Fruit fly (Drosophila melanogaster): Measurements from ENCODE around the gene BBS8.
A peak's percentile ranks its signal among the peaks of the same experiment; 100 is the strongest.

BBS8 gene

DNA sequence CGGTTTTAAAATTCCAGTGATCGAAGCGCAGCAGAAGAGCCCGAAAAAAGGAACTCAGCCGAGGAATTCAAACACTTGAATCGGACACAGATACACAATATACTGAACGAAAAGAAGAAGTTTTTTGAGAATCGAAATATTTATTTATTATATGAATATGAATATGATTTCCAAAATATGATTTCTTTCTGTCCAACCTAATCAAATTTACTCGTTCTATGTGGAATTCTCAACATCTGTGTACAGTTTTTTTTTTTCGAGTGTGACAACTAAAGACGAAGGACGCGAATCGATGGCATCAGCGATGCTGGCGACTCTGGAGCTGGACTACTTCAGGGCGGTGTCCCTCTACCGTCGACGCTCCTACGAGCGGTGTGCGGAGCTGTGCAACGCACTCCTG lies 487 bp downstream of the BBS8 start:
- no peak for TF ChIP-seq noc (tag; optimal IDR thresholded peaks at IDR 0.05)

DNA sequence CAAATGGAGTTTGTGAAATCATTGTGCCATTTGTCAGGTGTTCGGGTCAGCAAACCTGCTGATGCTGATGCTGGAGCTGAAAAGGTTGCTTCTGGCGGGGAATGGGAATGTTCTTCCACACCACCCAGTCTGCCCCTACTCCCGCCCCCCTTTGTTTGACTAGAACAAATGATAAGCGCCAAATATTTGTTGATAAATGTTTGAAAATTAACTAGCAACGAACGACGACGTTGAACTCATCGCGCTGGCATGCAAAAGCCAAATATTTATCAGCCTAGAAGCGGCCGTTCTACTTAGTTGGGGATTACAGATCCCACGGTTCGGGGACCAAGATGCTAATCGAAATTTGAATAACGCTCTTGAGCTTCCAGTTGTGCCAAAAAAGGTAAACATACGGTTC lies 2.8 kb downstream of the BBS8 start:
- TF ChIP-seq noc (tag; optimal IDR thresholded peaks at IDR 0.05): no peak

DNA sequence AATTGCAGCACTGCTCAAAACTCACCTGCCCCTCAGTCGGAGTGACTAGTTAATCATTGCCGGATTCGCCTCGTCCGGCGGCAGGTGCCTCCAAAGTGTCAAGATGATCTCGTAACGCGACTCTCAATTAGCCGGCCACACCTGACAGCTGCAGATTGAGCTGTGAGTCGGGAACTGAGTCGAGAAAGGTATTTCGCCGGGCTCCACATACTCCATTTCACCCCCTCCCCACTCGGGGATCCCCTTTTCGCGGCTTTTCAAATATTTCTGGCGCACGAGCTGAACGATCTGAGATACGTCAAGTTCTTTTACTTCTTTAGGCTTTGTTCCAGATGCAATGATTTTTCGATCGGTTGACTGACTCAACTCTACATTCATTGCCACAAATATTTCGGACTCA lies 3.8 kb downstream of the BBS8 start:
- no peak for TF ChIP-seq noc (tag; optimal IDR thresholded peaks at IDR 0.05)

DNA sequence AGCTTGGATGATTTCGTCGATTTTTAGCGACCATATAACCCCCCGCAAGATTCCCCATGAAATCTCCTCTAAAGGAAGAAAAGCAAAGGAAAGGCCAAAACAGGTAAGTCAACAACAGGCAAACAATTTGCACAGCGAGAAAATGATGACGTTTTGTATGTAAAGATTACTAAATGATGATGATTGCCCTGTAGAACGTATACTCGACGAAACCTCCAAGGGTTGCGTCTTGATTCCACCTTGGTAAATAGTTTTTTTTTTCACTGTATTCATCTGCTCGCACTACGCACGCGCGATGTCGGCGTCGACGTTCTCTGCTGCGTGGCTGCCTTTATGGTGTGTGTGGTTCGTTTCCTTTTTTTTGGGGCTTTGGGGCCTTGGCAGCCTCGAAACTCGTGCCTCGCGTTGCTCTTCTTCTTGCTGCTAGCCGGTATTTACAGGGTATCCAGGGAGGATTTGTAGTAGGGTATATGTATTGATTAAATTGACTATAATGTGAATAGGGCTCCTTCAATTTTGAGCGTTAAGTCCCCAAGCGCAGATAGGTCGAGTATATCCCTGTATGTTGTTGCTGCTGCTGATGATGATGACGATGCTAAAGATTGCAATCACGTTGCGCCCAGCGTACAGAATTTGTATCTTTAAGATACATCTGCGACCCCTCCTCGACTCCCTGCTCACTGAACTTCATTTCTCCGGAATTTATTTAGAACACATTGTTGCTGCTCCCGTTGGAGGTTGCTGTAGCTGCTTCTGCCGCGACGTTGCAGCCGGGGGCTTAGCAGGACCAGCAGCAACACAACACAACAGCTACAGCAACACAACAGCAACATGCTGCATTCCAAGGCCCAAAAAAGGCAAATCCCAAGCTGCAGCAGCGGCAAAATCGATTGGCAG lies 4.9 kb downstream of the BBS8 start:
- TF ChIP-seq noc (tag; optimal IDR thresholded peaks at IDR 0.05): no peak

DNA sequence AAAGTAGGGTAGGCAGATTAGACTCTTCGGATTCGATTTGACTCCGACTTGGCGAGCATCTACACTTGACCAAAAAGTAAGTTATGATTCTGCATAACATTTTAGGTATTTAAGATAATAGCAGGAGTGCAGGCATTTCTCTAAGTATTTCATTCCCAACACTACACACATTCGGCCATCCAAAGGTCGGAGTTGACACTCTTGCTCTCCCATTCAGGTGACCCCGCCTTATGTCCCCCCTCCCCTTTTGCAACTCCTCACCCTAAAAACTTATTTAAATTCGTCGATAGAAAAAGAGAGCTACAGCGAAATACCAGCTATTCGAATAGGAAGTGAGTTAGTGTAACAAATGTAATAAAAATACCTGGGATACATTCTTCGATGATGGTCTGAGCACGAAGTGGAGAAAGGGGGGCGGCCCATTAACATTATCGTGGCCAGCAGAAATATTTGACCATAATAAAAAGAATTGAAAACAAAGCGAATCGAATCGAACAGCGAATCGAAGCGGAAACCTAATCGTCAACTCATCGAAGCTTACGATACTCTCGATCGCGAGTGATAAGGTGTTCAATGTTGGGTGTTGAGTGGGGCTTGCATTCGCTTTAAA lies 5.8 kb downstream of the BBS8 start:
- TF ChIP-seq noc (tag; optimal IDR thresholded peaks at IDR 0.05): no peak

DNA sequence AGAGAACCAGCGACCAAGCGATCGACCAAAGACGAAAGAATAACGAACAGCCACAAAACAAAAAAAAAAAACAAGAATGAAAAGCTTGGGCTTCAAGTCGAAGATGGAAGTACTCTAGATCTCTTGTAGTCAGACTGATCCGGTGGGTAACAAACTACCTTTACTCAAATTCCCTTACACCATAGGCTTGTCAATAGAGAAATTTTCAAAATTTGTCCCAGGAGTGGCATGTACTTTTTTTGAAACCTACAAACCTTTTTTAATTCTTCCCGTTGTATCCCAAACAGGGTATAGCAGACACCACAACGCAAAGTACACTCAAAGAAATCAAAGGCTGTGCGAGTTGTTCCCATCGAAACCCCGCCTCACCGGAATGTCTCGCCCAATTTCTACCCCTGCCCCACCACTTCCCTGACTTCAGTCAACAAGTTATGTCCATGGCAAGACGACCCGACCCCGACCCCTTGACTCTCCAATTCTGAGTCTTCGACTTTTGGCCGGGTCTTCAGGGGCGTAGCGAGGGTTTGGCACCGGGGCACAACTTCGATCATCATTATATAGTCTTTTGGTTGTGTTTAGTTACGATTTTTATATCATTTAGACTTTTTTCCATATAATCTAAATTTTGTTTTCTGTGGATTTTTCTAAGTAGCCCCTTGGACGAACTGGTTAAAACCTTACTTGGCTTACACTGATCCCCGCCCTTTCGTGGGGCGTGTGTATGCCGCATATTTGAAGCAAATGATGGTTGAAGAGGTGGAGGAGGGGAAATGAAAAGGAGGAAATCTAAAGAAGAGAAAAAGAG lies 7.2 kb downstream of the BBS8 start:
- peak; percentile 35 for TF ChIP-seq noc (tag; optimal IDR thresholded peaks at IDR 0.05)

DNA sequence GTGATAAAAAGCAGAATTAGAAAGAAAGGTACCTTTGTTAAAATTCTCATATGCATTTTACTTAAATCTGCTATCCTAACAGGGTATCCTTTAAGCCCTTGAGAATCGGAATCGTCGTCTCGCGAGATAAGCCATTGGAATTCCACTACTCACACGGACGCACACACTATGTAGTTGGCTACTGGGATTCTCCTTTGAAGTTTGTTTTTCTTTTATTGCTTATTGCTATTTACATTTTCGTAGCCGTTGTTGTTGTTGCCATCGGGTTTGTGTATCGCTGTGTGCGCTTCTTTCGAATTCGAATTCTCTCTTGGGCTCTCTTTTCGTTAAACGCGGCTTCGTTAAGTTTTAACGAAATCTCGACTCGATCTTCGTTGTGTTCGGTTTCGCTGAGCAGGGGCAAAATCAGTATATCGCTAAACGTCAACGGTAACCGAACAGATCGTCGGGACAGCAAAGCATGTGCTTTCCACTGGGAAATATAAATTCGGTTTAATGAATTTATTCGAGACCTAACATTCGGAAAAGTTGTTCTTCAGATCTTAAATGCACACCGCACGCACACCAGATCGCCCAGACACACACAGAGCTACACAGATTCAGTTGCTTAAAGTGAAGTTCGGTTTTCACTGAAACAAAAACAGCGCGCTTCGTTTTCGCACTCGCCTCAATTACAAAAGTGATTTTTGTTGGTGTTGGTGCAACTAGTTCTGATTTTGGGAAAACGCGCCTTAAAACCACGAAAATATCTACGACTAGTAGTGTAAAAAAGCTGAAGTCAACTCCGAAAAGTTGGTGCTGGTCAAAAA lies 8.4 kb downstream of the BBS8 start, which contains the start of gene ex:
Gene ex (plus strand): TSS at position 408 of the 809 bp plus-strand sequence.
- no peak for TF ChIP-seq noc (tag; optimal IDR thresholded peaks at IDR 0.05)

DNA sequence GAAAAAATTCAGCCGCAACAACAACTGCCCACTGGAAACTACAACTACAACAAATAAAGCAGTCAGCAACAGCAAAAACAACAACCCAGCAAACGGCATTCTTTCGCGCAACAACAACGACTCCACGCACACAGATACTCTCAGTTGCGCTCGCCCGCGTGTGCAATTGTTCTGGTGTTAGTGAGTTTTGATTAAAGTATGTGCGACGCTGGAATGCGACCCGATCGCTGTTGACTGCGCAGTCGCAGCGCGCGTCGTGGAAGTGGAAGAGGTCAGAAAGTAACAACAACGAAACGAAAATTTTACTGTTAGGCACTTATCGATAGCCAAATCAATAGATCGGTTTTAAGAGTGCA lies 8.9 kb downstream of the BBS8 start:
- no peak for TF ChIP-seq noc (tag; optimal IDR thresholded peaks at IDR 0.05)

DNA sequence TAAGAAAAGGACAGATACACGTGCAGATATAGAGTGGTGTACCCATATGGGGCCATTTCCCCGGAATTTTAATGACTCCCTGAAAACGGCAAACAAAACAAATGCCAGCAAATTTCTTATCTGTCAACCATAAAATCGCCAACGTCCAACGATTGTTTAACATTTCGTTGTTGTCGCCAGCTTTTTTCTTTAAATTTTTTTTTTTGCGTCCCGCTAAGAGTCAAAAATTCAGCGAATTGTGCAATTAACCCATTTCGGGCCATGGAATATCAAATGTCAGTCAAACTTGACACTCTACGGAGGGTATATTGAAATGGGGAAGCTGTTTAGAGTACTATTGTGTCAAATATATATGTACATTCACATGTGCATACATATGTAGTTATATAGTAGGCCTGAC lies 9.4 kb downstream of the BBS8 start:
- TF ChIP-seq noc (tag; optimal IDR thresholded peaks at IDR 0.05): no peak

DNA sequence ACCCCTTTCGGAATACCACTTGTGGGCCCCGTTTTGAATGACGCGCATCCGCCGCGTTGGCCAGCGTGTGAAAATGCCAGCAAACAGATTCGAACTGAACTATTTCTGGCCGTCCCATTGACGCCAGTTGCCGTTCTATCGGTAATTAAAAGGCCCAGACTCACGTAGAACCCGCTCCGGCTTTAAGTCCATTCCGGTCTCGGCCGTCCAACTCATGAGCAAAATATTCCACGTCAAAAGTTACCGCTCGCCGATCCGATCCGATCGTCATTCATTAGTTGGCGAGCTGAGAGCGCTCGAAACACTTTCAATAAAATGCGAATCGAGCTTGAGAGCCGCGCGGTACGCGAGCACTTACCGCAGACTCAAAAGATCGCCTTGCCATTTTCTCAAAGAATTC lies 11.8 kb downstream of the BBS8 start:
- no peak for TF ChIP-seq noc (tag; optimal IDR thresholded peaks at IDR 0.05)

DNA sequence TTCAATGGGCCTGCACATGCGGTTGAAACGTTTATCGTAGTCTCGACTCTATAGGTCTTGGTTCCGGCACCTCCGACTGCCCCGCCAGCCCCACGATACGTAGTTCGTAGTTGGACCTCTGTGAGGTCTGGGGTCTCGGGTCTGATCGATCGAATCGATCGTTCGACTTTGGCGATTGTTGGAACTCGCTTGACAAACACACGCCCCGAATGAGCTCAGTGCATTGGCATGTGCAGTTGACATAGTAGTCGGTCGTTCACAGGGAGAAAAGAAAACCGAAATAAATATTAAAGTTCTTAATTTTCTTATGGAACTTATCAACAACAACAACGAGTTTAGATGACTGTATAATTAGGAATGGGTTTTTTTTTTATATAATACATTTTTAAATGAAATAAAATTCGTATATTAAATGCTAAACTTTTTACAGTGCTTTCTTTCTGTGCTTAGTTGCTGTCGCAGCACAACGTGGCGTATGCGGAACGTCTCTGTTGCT lies 12.7 kb downstream of the BBS8 start:
- TF ChIP-seq noc (tag; optimal IDR thresholded peaks at IDR 0.05): no peak

DNA sequence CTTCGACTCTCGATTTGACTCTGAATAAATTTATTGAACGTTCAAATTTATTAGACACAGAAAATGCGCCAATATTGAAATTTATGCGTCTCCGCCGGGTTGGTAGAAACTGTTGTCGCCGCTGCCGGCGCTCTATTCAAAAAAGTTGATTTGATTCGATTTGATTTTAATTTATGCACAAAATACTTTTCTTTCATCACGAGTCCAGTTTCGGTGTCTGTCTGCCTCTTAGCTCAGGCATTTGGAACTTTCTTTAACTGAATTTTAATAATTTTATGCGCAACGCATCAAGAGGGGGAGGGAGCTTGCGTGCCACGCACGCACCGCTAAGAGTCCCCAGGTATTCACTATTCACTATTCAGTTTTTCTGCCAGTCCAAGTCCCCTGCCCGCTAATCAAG lies 14.8 kb downstream of the BBS8 start:
- no peak for TF ChIP-seq noc (tag; optimal IDR thresholded peaks at IDR 0.05)

DNA sequence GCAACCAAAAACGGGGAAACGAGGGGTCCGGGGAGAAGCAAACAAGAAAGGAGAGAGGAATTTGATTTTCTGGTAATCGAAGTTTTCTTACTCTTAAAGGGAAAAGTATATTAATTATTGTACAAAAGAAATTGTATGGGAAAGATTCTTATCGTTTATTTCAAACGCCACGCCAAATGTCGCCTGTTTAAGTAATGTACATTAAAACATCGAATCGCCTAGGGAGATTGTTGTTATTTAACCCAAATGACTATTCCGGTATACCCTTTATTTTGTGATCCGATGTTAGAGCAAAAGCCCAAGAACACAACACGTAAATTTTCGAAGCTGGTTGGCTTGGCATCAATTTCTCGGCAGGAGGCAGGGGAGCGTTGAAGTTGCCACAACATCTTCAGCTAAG lies 16.7 kb downstream of the BBS8 start:
- TF ChIP-seq noc (tag; optimal IDR thresholded peaks at IDR 0.05): no peak

DNA sequence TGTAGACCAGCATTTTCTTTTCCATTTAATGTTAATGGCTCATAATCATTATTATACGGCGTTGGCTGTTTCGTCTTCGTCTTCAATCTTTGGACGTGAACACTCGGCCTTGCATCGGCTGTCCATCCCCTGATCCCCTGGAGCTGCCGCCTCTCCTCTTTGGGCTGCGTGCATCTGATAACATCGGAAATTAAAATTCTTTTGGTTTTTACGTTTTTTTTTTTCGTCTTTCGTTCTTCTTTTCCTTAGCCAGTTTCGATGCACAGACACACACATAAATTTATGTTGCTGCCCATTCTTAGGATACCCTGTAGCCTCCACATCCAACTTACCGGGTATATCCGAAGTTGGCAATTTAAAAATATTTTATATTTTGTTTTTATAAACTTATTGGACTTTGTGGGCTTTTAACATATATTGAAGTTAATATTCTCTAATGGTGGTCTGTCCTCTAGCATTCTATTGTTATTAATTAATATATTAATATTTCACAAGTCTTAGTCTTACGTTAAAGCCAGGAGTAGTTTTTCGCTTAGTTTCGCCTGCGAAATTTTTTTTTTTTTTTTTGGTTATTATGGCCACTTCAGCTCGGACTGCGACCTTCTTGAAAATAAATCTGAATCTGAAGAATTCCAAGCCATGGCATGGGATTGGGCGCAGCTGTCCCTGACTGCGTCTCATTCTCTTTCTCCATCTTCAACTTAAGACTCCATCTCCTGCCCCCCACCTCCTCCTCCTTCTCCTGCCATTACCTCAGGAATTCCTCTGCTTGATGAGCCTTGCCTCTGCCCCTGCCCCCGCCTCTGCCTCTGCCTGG lies 18.2 kb downstream of the BBS8 start:
- no peak for TF ChIP-seq noc (tag; optimal IDR thresholded peaks at IDR 0.05)

DNA sequence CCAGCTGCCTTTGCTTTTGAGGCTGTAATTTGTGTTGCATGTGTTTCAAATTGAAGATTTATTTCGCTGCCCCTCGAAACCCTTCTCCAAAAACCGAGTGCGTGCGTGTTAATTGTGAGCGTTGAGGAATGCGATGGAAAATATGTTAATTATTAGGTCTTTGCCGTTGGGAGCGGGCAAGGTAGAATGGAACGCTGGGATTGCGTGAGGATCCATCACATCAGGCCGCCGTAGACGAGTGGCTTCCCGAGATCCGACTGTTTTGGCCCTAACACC lies 18.7 kb downstream of the BBS8 start:
- no peak for TF ChIP-seq noc (tag; optimal IDR thresholded peaks at IDR 0.05)
